Worm (Caenorhabditis elegans): ENCODE data around the gene irld-14.
A peak's percentile ranks its signal among the peaks of the same experiment; 100 is the strongest.
"Not testable (repeated sequence)": the region's sequence is repeated elsewhere in the genome, so short reads cannot be mapped to it uniquely, and the experiment has no call there.

The irld-14 gene

DNA sequence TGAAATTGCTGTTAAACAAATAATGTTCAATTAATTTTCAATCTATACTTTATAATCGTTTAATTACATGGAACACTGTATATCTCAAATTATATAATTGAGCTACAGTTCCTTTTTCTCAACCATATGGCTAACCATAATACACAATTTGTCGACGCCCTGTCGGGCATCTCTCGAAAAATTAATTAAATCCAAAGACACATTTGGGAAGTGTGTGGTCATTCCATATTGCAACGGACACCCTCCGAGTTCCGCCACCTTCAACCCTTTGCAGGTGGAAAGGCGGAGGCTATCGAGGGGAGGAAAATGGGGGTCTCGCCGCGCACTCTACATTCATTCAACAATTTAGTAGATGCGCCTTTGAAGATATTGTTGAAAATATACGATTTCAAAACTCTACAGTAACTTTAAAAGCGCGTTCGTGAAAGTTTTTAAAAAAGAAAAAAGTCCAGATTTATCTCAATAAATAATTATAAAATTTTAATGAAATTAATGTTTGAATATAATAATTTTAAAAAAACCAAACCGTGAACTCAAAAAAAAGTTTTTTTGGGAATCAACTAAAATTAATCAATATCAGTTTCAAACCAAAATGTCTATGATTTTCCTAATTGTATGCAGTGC is 32.7 kb downstream of the irld-14 start, which contains the start of gene F14H8.8 (continued):
- no peak for TF ChIP-seq lin-29 (GFP tag; IDR thresholded peaks at IDR 0.05)
- TF ChIP-seq duxl-1 (tag; optimal IDR thresholded peaks at IDR 0.05; ENCODE audit: poor library complexity) = peak; percentile 9
- TF ChIP-seq egl-27 (tag; optimal IDR thresholded peaks at IDR 0.05) = no peak

DNA sequence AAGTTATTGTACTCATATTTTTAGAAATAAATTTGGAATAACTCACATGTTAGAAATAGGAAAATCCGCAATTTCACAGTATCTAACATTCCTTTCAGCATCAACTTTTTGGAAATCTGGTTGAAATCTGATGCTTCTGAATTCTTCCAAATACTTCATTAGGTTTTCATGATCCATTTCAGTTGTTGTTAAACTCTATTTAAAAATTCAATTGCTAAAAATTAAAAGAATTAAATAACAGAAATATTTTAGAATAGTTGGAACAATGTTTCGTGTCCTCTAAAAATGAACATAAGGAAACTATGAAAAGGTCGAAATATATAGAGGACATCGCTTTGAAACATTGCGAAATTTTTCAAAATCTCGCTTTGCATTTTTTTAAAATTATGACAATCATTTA is 35.0 kb downstream of the irld-14 start, which contains the start of gene cng-1:
TSS of gene cng-1 (minus strand) at position 101 of the 400 bp plus-strand sequence.
- TF ChIP-seq zfp-3 (GFP tag; conservative IDR thresholded peaks at IDR 0.05); fkh-10 (GFP tag; optimal IDR thresholded peaks at IDR 0.05); egl-27 (tag; optimal IDR thresholded peaks at IDR 0.05): not testable (repeated sequence)

DNA sequence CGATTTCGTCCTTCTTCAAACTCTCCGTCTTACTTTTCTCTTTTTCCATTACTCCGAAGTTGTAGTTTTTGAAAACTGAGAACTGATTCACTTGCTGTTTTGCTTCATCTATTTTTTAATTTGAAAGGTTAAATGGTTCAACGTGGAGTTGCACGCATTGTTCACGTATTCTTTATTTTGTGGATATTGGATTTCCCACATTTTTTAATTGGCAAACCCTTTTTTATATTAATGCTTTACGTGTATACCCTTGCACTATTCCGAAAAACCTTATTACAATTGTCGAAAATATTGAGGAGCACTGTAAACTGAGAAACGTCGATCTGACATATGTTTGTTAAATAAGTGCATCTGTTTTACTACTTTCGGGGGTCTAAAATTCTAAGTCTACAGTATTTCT is 40.4 kb downstream of the irld-14 start, which contains the start of gene melo-3:
TSS of gene melo-3 (minus strand) at position 101 of the 400 bp plus-strand sequence.
- not testable (repeated sequence) for TF ChIP-seq snpc-1.2 (GFP tag; IDR thresholded peaks at IDR 0.05); ZK337.2 (GFP tag; IDR thresholded peaks at IDR 0.05); mxl-3 (GFP tag; optimal IDR thresholded peaks at IDR 0.05)

Data from whole organism, L4 larva.